Worm (Caenorhabditis elegans) whole organism, L3 larva: ENCODE measurements around the gene byn-1.
A peak's percentile ranks its signal among the peaks of the same experiment; 100 is the strongest.

Experiments
- R02D3.7 ChIP-seq: fragments of 150-350 bp; optimal IDR thresholded peaks from 2 replicates; lab custom pipeline; 2014; ENCODE audit warnings: missing biosample characterization, missing genetic modification characterization
- ZK546.5 ChIP-seq: sonication (generic microtip); optimal IDR thresholded peaks from 2 replicates; lab custom pipeline; 2017; ENCODE audit warnings: missing biosample characterization, missing genetic modification characterization
- aly-2 ChIP-seq: fragments of 150-350 bp; optimal IDR thresholded peaks from 2 replicates; lab custom pipeline; 2014; ENCODE audit warnings: missing biosample characterization, missing genetic modification characterization
- ama-1 ChIP-seq: fragments of 150-350 bp; optimal IDR thresholded peaks from 2 replicates; lab custom pipeline; 2018
- ceh-28 ChIP-seq: fragments of 150-350 bp; optimal IDR thresholded peaks from 2 replicates; lab custom pipeline; 2014; ENCODE audit warnings: missing biosample characterization, missing genetic modification reagents, missing genetic modification characterization
- ceh-82 ChIP-seq: fragments of 150-350 bp; optimal IDR thresholded peaks from 2 replicates; lab custom pipeline; 2014; ENCODE audit warnings: missing biosample characterization, missing genetic modification characterization
- ceh-9 ChIP-seq: sonication (generic microtip); optimal IDR thresholded peaks from 2 replicates; lab custom pipeline; 2018; ENCODE audit warnings: missing biosample characterization, missing genetic modification characterization
- daf-12 ChIP-seq: fragments of 150-350 bp; optimal IDR thresholded peaks from 2 replicates; lab custom pipeline; 2014; ENCODE audit warnings: missing biosample characterization, missing genetic modification reagents, missing genetic modification characterization
- egl-27 ChIP-seq: sonication (generic microtip); optimal IDR thresholded peaks from 4 replicates; lab custom pipeline; 2017; ENCODE audit warnings: missing biosample characterization, missing genetic modification reagents, missing genetic modification characterization
- egl-5 ChIP-seq: fragments of 150-350 bp; optimal IDR thresholded peaks from 2 replicates; lab custom pipeline; 2017; ENCODE audit warnings: missing biosample characterization, missing genetic modification reagents, missing genetic modification characterization, inconsistent platforms
- elt-1 ChIP-seq: fragments of 150-350 bp; optimal IDR thresholded peaks from 2 replicates; lab custom pipeline; 2014; ENCODE audit warnings: missing biosample characterization, missing genetic modification characterization
- elt-2 ChIP-seq: sonication (generic microtip); optimal IDR thresholded peaks from 2 replicates; lab custom pipeline; 2016; ENCODE audit warnings: missing genetic modification reagents, mild to moderate bottlenecking, missing genetic modification characterization, missing compliant biosample characterization
- elt-3 ChIP-seq, 3 experiments: fragments of 150-350 bp in 1 of 3; sonication (generic microtip) in 2 of 3; optimal IDR thresholded peaks; 2 replicates in 2 of 3; 4 replicates in 1 of 3; lab custom pipeline; 2014 to 2017; ENCODE audit warnings: missing biosample characterization in 3 of 3, missing genetic modification characterization in 3 of 3
- fkh-10 ChIP-seq: sonication (generic microtip); optimal IDR thresholded peaks from 2 replicates; lab custom pipeline; 2017; ENCODE audit warnings: missing biosample characterization, missing genetic modification reagents, missing genetic modification characterization
- fkh-2 ChIP-seq: fragments of 150-350 bp; optimal IDR thresholded peaks from 2 replicates; lab custom pipeline; 2014; ENCODE audit warnings: missing biosample characterization, missing genetic modification reagents, missing genetic modification characterization
- fos-1 ChIP-seq: fragments of 150-350 bp; optimal IDR thresholded peaks from 2 replicates; lab custom pipeline; 2014; ENCODE audit warnings: missing biosample characterization, missing genetic modification characterization
- hmg-11 ChIP-seq: sonication (generic microtip); optimal IDR thresholded peaks from 2 replicates; lab custom pipeline; 2016; ENCODE audit warnings: missing genetic modification characterization, missing compliant biosample characterization
- jun-1 ChIP-seq: fragments of 150-350 bp; optimal IDR thresholded peaks from 2 replicates; lab custom pipeline; 2014; ENCODE audit warnings: missing biosample characterization, missing genetic modification reagents, missing genetic modification characterization
- lin-15B ChIP-seq: fragments of 150-350 bp; optimal IDR thresholded peaks from 2 replicates; lab custom pipeline; 2014; ENCODE audit warnings: missing biosample characterization, missing genetic modification characterization
- lin-39 ChIP-seq: fragments of 150-350 bp; optimal IDR thresholded peaks from 2 replicates; lab custom pipeline; 2018; ENCODE audit warnings: missing biosample characterization, missing genetic modification reagents, missing genetic modification characterization
- lsy-12 ChIP-seq: sonication (generic microtip); optimal IDR thresholded peaks from 2 replicates; lab custom pipeline; 2016; ENCODE audit warnings: mild to moderate bottlenecking, missing genetic modification characterization, missing compliant biosample characterization
- mml-1 ChIP-seq: fragments of 150-350 bp; sonication (generic microtip); optimal IDR thresholded peaks from 3 replicates; lab custom pipeline; 2014; ENCODE audit warnings: missing biosample characterization, missing genetic modification characterization
- nfya-1 ChIP-seq: sonication (generic microtip); optimal IDR thresholded peaks from 2 replicates; lab custom pipeline; 2017; ENCODE audit warnings: missing genetic modification characterization, mild to moderate bottlenecking, missing compliant biosample characterization, antibody characterized with exemption, moderate library complexity; ENCODE audit not compliant: insufficient read depth
- nhr-11 ChIP-seq: fragments of 150-350 bp; optimal IDR thresholded peaks from 2 replicates; lab custom pipeline; 2014; ENCODE audit warnings: missing biosample characterization, missing genetic modification characterization
- nhr-12 ChIP-seq: fragments of 150-350 bp; optimal IDR thresholded peaks from 2 replicates; lab custom pipeline; 2014; ENCODE audit warnings: missing biosample characterization, missing genetic modification characterization
- nhr-23 ChIP-seq: fragments of 150-350 bp; optimal IDR thresholded peaks from 2 replicates; lab custom pipeline; 2014; ENCODE audit warnings: missing biosample characterization, missing genetic modification reagents, missing genetic modification characterization
- nhr-237 ChIP-seq: fragments of 150-350 bp; optimal IDR thresholded peaks from 2 replicates; lab custom pipeline; 2014; ENCODE audit warnings: missing biosample characterization, missing genetic modification characterization
- nhr-25 ChIP-seq: sonication (generic microtip); optimal IDR thresholded peaks from 2 replicates; lab custom pipeline; 2017; ENCODE audit warnings: missing biosample characterization, missing genetic modification characterization
- nhr-28 ChIP-seq: fragments of 150-350 bp; optimal IDR thresholded peaks from 2 replicates; lab custom pipeline; 2014; ENCODE audit warnings: missing biosample characterization, missing genetic modification characterization
- nhr-43 ChIP-seq: sonication (generic microtip); optimal IDR thresholded peaks from 2 replicates; lab custom pipeline; 2016; ENCODE audit warnings: mild to moderate bottlenecking, missing genetic modification characterization, missing compliant biosample characterization; ENCODE audit not compliant: poor library complexity, severe bottlenecking
- nhr-67 ChIP-seq: fragments of 150-350 bp; optimal IDR thresholded peaks from 2 replicates; lab custom pipeline; 2014; ENCODE audit warnings: missing biosample characterization, missing genetic modification characterization
- nhr-76 ChIP-seq: fragments of 150-350 bp; sonication (generic microtip); optimal IDR thresholded peaks from 5 replicates; lab custom pipeline; 2014; ENCODE audit warnings: missing biosample characterization, missing genetic modification characterization
- nhr-77 ChIP-seq: fragments of 150-350 bp; optimal IDR thresholded peaks from 2 replicates; lab custom pipeline; 2014; ENCODE audit warnings: missing biosample characterization, missing genetic modification characterization
- pha-4 ChIP-seq: fragments of 150-350 bp; optimal IDR thresholded peaks from 2 replicates; lab custom pipeline; 2014; ENCODE audit warnings: missing biosample characterization, missing genetic modification reagents, missing genetic modification characterization
- pqm-1 ChIP-seq: fragments of 150-350 bp; optimal IDR thresholded peaks from 2 replicates; lab custom pipeline; 2017; ENCODE audit warnings: missing biosample characterization, missing genetic modification characterization, inconsistent platforms
- sea-2 ChIP-seq: fragments of 150-350 bp; sonication (generic microtip); optimal IDR thresholded peaks from 4 replicates; lab custom pipeline; 2014; ENCODE audit warnings: missing biosample characterization, missing genetic modification reagents, missing genetic modification characterization
- skn-1 ChIP-seq: fragments of 150-350 bp; optimal IDR thresholded peaks from 2 replicates; lab custom pipeline; 2014; ENCODE audit warnings: missing biosample characterization, missing genetic modification characterization
- snpc-4 ChIP-seq: fragments of 150-350 bp; optimal IDR thresholded peaks from 2 replicates; lab custom pipeline; 2014; ENCODE audit warnings: missing biosample characterization, missing genetic modification characterization
- tbx-2 ChIP-seq: sonication (generic microtip); optimal IDR thresholded peaks from 2 replicates; lab custom pipeline; 2016; ENCODE audit warnings: mild to moderate bottlenecking, missing genetic modification characterization, missing compliant biosample characterization
- unc-39 ChIP-seq: sonication (generic microtip); optimal IDR thresholded peaks from 4 replicates; lab custom pipeline; 2017; ENCODE audit warnings: missing biosample characterization, missing genetic modification characterization
- unc-62 ChIP-seq: fragments of 150-350 bp; sonication (generic microtip); optimal IDR thresholded peaks from 4 replicates; lab custom pipeline; 2014; ENCODE audit warnings: missing biosample characterization, missing genetic modification reagents, missing genetic modification characterization
- zag-1 ChIP-seq: fragments of 150-350 bp; optimal IDR thresholded peaks from 2 replicates; lab custom pipeline; 2014; ENCODE audit warnings: missing biosample characterization, missing genetic modification characterization
- ztf-4 ChIP-seq: fragments of 150-350 bp; optimal IDR thresholded peaks from 2 replicates; lab custom pipeline; 2014; ENCODE audit warnings: missing biosample characterization, missing genetic modification characterization

The byn-1 gene

ce11 chrIII:6958674-6959241, 27.0 kb downstream of the byn-1 start:
- TF ChIP-seq aly-2 (tag; lab: Kevin White, UChicago) (peak; percentile 26), nhr-25 (tag; lab: Kevin White, UChicago) (no peak)

- TF ChIP-seq nhr-67 (tag; lab: Kevin White, UChicago) (no peak), egl-27 (no peak), egl-5 (tag; lab: Kevin White, UChicago) (peak; percentile 25), fkh-2 (no peak), ceh-28 (no peak), nhr-237 (tag; lab: Kevin White, UChicago) (no peak), ama-1 (lab: Kevin White, UChicago) (peak; percentile 40), daf-12 (no peak), ztf-4 (tag; lab: Kevin White, UChicago) (no peak), snpc-4 (no peak), lin-39 (tag; lab: Kevin White, UChicago) (no peak), zag-1 (tag; lab: Kevin White, UChicago) (no peak), ZK546.5 (tag; lab: Kevin White, UChicago) (no peak), unc-39 (tag; lab: Kevin White, UChicago) (no peak), nhr-28 (tag; lab: Kevin White, UChicago) (no peak), nhr-76 (tag; lab: Kevin White, UChicago) (no peak), ceh-9 (tag; lab: Kevin White, UChicago) (no peak), elt-3 (tag; optimal IDR thresholded peaks at IDR 0.05; lab: Kevin White, UChicago) (no peak), jun-1 (no peak), pqm-1 (tag; lab: Kevin White, UChicago) (no peak), elt-2 (peak; percentile 13), lin-15B (tag; lab: Kevin White, UChicago) (peak; percentile 46), fkh-10 (no peak), R02D3.7 (tag; lab: Kevin White, UChicago) (no peak), sea-2 (no peak), nhr-77 (tag; lab: Kevin White, UChicago) (no peak), lsy-12 (tag; lab: Kevin White, UChicago) (no peak), nhr-25 (tag; lab: Kevin White, UChicago) (no peak), nhr-11 (no peak), elt-1 (tag; lab: Kevin White, UChicago) (no peak), skn-1 (tag; lab: Kevin White, UChicago) (peak; percentile 95), tbx-2 (no peak), hmg-11 (peak; percentile 41), nhr-43 (tag; lab: Kevin White, UChicago) (no peak), nhr-12 (tag; lab: Kevin White, UChicago) (no peak), nfya-1 (tag; lab: Kevin White, UChicago) (peak; percentile 81), unc-62 (GFP tag; lab: Kevin White, UChicago) (no peak), fos-1 (tag; lab: Kevin White, UChicago) (no peak), ceh-82 (tag; lab: Kevin White, UChicago) (no peak), mml-1 (tag; lab: Kevin White, UChicago) (no peak), pha-4 (peak; percentile 81), nhr-23 (peak; percentile 12)
Observed at ce11 chrIII:6961167-6961566, 29.4 kb downstream of the byn-1 start.
